Worm (Caenorhabditis elegans) whole organism, late embryonic: ENCODE data around the gene spr-1.

Source experiments
- ahr-1 ChIP-seq: sonication (generic microtip); optimal IDR thresholded peaks from 2 replicates; lab custom pipeline; 2016; ENCODE audit warnings: missing genetic modification characterization, missing compliant biosample characterization
- ama-1 ChIP-seq: fragments of 150-350 bp; optimal IDR thresholded peaks from 2 replicates; lab custom pipeline; 2014
- ceh-45 ChIP-seq: fragments of 200-800 bp; sonication (Bioruptor generic); IDR thresholded peaks from 2 replicates; pipeline ENCODE4 v1.3.6; 2022; ENCODE audit warnings: missing genetic modification reagents, missing genetic modification characterization, missing compliant biosample characterization
- ceh-9 ChIP-seq: sonication (generic microtip); optimal IDR thresholded peaks from 2 replicates; lab custom pipeline; 2016; ENCODE audit warnings: mild to moderate bottlenecking, missing genetic modification characterization, inconsistent platforms, missing compliant biosample characterization
- elt-2 ChIP-seq: sonication (generic microtip); optimal IDR thresholded peaks from 2 replicates; lab custom pipeline; 2016; ENCODE audit warnings: missing genetic modification reagents, missing genetic modification characterization, missing compliant biosample characterization
- fax-1 ChIP-seq: sonication (generic microtip); optimal IDR thresholded peaks from 2 replicates; lab custom pipeline; 2016; ENCODE audit warnings: missing genotype, missing genetic modification characterization, missing compliant biosample characterization
- fkh-10 ChIP-seq: fragments of 150-350 bp; optimal IDR thresholded peaks from 2 replicates; lab custom pipeline; 2014; ENCODE audit warnings: missing biosample characterization, missing genetic modification reagents, missing genetic modification characterization
- hlh-30 ChIP-seq: sonication (generic microtip); optimal IDR thresholded peaks from 2 replicates; lab custom pipeline; 2017; ENCODE audit warnings: antibody characterized with exemption, missing genetic modification characterization, missing compliant biosample characterization; ENCODE audit not compliant: insufficient read depth
- hlh-8 ChIP-seq: sonication (generic microtip); optimal IDR thresholded peaks from 2 replicates; lab custom pipeline; 2016; ENCODE audit warnings: missing genotype, missing genetic modification characterization, missing compliant biosample characterization
- nfya-1 ChIP-seq: sonication (generic microtip); optimal IDR thresholded peaks from 2 replicates; lab custom pipeline; 2017; ENCODE audit warnings: missing genetic modification characterization, mild to moderate bottlenecking, missing compliant biosample characterization, antibody characterized with exemption, moderate library complexity
- pha-4 ChIP-seq: fragments of 150-350 bp; optimal IDR thresholded peaks from 2 replicates; lab custom pipeline; 2018; ENCODE audit warnings: missing biosample characterization, missing genetic modification reagents, missing genetic modification characterization

- TF ChIP-seq pha-4 (tag; lab: Kevin White, UChicago): no peak
- TF ChIP-seq ama-1: no peak
- TF ChIP-seq hlh-30 (tag; lab: Kevin White, UChicago): no peak
- TF ChIP-seq hlh-8 (tag; lab: Kevin White, UChicago): no peak
- TF ChIP-seq ceh-9: no peak
- TF ChIP-seq fkh-10: no peak
- TF ChIP-seq nfya-1 (tag; lab: Kevin White, UChicago): no peak
- TF ChIP-seq fax-1 (tag; lab: Kevin White, UChicago): no peak
- no peak for TF ChIP-seq ceh-45 (GFP tag; lab: Robert Waterston, UW)
- TF ChIP-seq ahr-1 (tag; lab: Kevin White, UChicago): no peak
- no peak for TF ChIP-seq elt-2 (tag; lab: Kevin White, UChicago)
Measured at ce11 chrV:8159629-8160028, 30.5 kb upstream of the spr-1 start, which contains the start of gene F20D6.6.
